Worm (Caenorhabditis elegans): ENCODE data around the gene ubc-23.

Gene ubc-23

ce11 chrX:8810908-8811307 is 33.2 kb upstream of the ubc-23 start, which contains the start of gene R04E5.9 (continued):
- TF ChIP-seq zfp-2 (tag; optimal IDR thresholded peaks at IDR 0.05) (no peak), lin-39 (tag; optimal IDR thresholded peaks at IDR 0.05) (no peak), jun-1 (tag; optimal IDR thresholded peaks at IDR 0.05) (peak; percentile 52), pqm-1 (tag; optimal IDR thresholded peaks at IDR 0.05) (peak; percentile 42), mdt-29 (GFP tag; IDR thresholded peaks at IDR 0.05) (no peak), unc-62 (GFP tag; optimal IDR thresholded peaks at IDR 0.05 in 1 of 2) (peak in 1 of 2 experiments; percentile 99), unc-62 (tag; optimal IDR thresholded peaks at IDR 0.05) (no peak), daf-8 (GFP tag; IDR thresholded peaks at IDR 0.05) (no peak), nhr-237 (tag; optimal IDR thresholded peaks at IDR 0.05) (no peak), lin-29 (GFP tag; IDR thresholded peaks at IDR 0.05) (no peak), mep-1 (tag; optimal IDR thresholded peaks at IDR 0.05) (peak; percentile 94), hlh-11 (tag; optimal IDR thresholded peaks at IDR 0.05) (peak; percentile 96), ztf-7 (tag; optimal IDR thresholded peaks at IDR 0.05) (peak; percentile 42), tra-1 (GFP tag; IDR thresholded peaks at IDR 0.05) (peak; percentile 89), hlh-30 (tag; optimal IDR thresholded peaks at IDR 0.05; ENCODE audit: insufficient read depth) (peak; percentile 98), aly-2 (tag; optimal IDR thresholded peaks at IDR 0.05) (no peak), nhr-42 (GFP tag; IDR thresholded peaks at IDR 0.05) (peak; percentile 47; the same call in 1 of the 2 replicates), lin-38 (GFP tag; IDR thresholded peaks at IDR 0.05) (peak; percentile 57; the same call in 1 of the 2 replicates), F26F4.8 (GFP tag; conservative IDR thresholded peaks at IDR 0.05) (no peak), ama-1 (optimal IDR thresholded peaks at IDR 0.05) (peak; percentile 50), dve-1 (tag; optimal IDR thresholded peaks at IDR 0.05; ENCODE audit: insufficient read depth) (peak; percentile 93), Y48G9A.11 (GFP tag; IDR thresholded peaks at IDR 0.05) (no peak), dmd-6 (GFP tag; IDR thresholded peaks at IDR 0.05) (peak; percentile 95), nhr-48 (tag; optimal IDR thresholded peaks at IDR 0.05) (peak; percentile 81), dmd-9 (GFP tag; IDR thresholded peaks at IDR 0.05) (no peak), ZK337.2 (GFP tag; IDR thresholded peaks at IDR 0.05) (no peak), spr-1 (tag; optimal IDR thresholded peaks at IDR 0.05) (peak; percentile 23), cey-2 (tag; optimal IDR thresholded peaks at IDR 0.05; ENCODE audit: borderline replicate concordance, insufficient read depth) (no peak), lim-7 (GFP tag; IDR thresholded peaks at IDR 0.05) (no peak), T26A8.4 (GFP tag; IDR thresholded peaks at IDR 0.05) (peak; percentile 78), ceh-32 (tag; optimal IDR thresholded peaks at IDR 0.05; ENCODE audit: poor library complexity) (no peak), egl-43 (GFP tag; IDR thresholded peaks at IDR 0.05) (peak; percentile 85), ceh-82 (tag; optimal IDR thresholded peaks at IDR 0.05) (no peak), nhr-10 (tag; optimal IDR thresholded peaks at IDR 0.05) (peak; percentile 21), F44E2.7 (GFP tag; IDR thresholded peaks at IDR 0.05) (no peak), madf-5 (GFP tag; IDR thresholded peaks at IDR 0.05) (no peak), set-16 (GFP tag; IDR thresholded peaks at IDR 0.05) (peak; percentile 70), lir-3 (tag; optimal IDR thresholded peaks at IDR 0.05) (no peak)

ce11 chrX:8811916-8812315 is 32.2 kb upstream of the ubc-23 start, which contains the start of gene cnnm-2:
cnnm-2 (plus strand) TSS chrX:8812105.
- peak; percentile 75 for TF ChIP-seq dmd-6 (GFP tag; IDR thresholded peaks at IDR 0.05)
- no peak for TF ChIP-seq unc-130 (GFP tag; optimal IDR thresholded peaks at IDR 0.05)
- no peak for TF ChIP-seq rbr-2 (tag; optimal IDR thresholded peaks at IDR 0.05)
- TF ChIP-seq pqm-1 (tag; optimal IDR thresholded peaks at IDR 0.05) = peak; percentile 90
- TF ChIP-seq spr-1 (tag; optimal IDR thresholded peaks at IDR 0.05) = no peak
- no peak for TF ChIP-seq daf-12 (tag; optimal IDR thresholded peaks at IDR 0.05)
- TF ChIP-seq daf-16 (GFP tag; optimal IDR thresholded peaks at IDR 0.05) = no peak
- peak; percentile 82 for TF ChIP-seq daf-16 (tag; optimal IDR thresholded peaks at IDR 0.05)
- peak; percentile 78 for TF ChIP-seq dve-1 (tag; optimal IDR thresholded peaks at IDR 0.05; ENCODE audit: insufficient read depth)
- no peak for TF ChIP-seq F37D6.2 (tag; optimal IDR thresholded peaks at IDR 0.05)
- no peak for TF ChIP-seq lsy-2 (tag; optimal IDR thresholded peaks at IDR 0.05)
- TF ChIP-seq nhr-28 (tag; optimal IDR thresholded peaks at IDR 0.05) = peak; percentile 70
- TF ChIP-seq dpl-1 (GFP tag; optimal IDR thresholded peaks at IDR 0.05) = no peak
- TF ChIP-seq hlh-30 (tag; optimal IDR thresholded peaks at IDR 0.05; ENCODE audit: insufficient read depth) = peak; percentile 15
- TF ChIP-seq php-3 (GFP tag; IDR thresholded peaks at IDR 0.05) = peak; percentile 69; the same call in 1 of the 2 replicates
- TF ChIP-seq tra-1 (GFP tag; IDR thresholded peaks at IDR 0.05) = peak; percentile 68; the same call in 1 of the 2 replicates
- no peak for TF ChIP-seq fos-1 (tag; optimal IDR thresholded peaks at IDR 0.05)
- TF ChIP-seq mes-2 (tag; optimal IDR thresholded peaks at IDR 0.05; ENCODE audit: poor library complexity, severe bottlenecking) = peak; percentile 33
- peak; percentile 44 for TF ChIP-seq nhr-48 (tag; optimal IDR thresholded peaks at IDR 0.05)
- no peak for TF ChIP-seq mdt-29 (GFP tag; IDR thresholded peaks at IDR 0.05)
- TF ChIP-seq hlh-11 (tag; optimal IDR thresholded peaks at IDR 0.05) = peak; percentile 68
- no peak for TF ChIP-seq ceh-20 (GFP tag; IDR thresholded peaks at IDR 0.05)
- no peak for TF ChIP-seq zfp-3 (GFP tag; conservative IDR thresholded peaks at IDR 0.05)
